Fruit fly (Drosophila melanogaster) whole organism, adult: ENCODE measurements around the gene Mp.

ENCODE experiments used
- CG11617 ChIP-seq: fragments of 200-800 bp; sonication (Bioruptor generic); optimal IDR thresholded peaks from 2 replicates; lab custom pipeline; 2017; ENCODE audit warnings: mild to moderate bottlenecking, missing biosample characterization, missing genetic modification reagents, missing genetic modification characterization
- CG1620 ChIP-seq: fragments of 200-800 bp; sonication (Bioruptor generic); optimal IDR thresholded peaks from 2 replicates; lab custom pipeline; 2016; ENCODE audit warnings: missing biosample characterization, missing genetic modification characterization
- CG33017 ChIP-seq: fragments of 200-800 bp; sonication (Bioruptor generic); optimal IDR thresholded peaks from 2 replicates; lab custom pipeline; 2018; ENCODE audit warnings: missing biosample characterization, mild to moderate bottlenecking, missing genetic modification characterization, moderate library complexity
- CG7045 ChIP-seq: fragments of 200-800 bp; sonication (Bioruptor generic); optimal IDR thresholded peaks from 2 replicates; lab custom pipeline; 2017; ENCODE audit warnings: missing biosample characterization, mild to moderate bottlenecking, missing genetic modification characterization
- CG7101 ChIP-seq: fragments of 200-800 bp; sonication (Bioruptor generic); optimal IDR thresholded peaks from 2 replicates; lab custom pipeline; 2018; ENCODE audit warnings: missing biosample characterization, mild to moderate bottlenecking, missing genetic modification characterization, moderate library complexity
- Clk ChIP-seq: fragments of 200-800 bp; sonication (Bioruptor generic); optimal IDR thresholded peaks from 2 replicates; lab custom pipeline; 2017; ENCODE audit warnings: missing biosample characterization, missing genetic modification characterization
- Crg-1 ChIP-seq: fragments of 200-800 bp; sonication (Bioruptor generic); optimal IDR thresholded peaks from 2 replicates; lab custom pipeline; 2016; ENCODE audit warnings: missing biosample characterization, missing genetic modification characterization
- Mnt ChIP-seq: fragments of 200-800 bp; sonication (Bioruptor generic); optimal IDR thresholded peaks from 2 replicates; lab custom pipeline; 2016; ENCODE audit warnings: missing biosample characterization, mild to moderate bottlenecking, missing genetic modification characterization
- bab1 ChIP-seq: fragments of 200-800 bp; sonication (Bioruptor generic); optimal IDR thresholded peaks from 3 replicates; lab custom pipeline; 2019; ENCODE audit warnings: missing biosample characterization, mild to moderate bottlenecking, missing genetic modification characterization, moderate library complexity
- cic ChIP-seq: fragments of 200-800 bp; sonication (Bioruptor generic); optimal IDR thresholded peaks from 2 replicates; lab custom pipeline; 2017; ENCODE audit warnings: missing biosample characterization, mild to moderate bottlenecking, missing genetic modification characterization, moderate library complexity
- cnc ChIP-seq, 2 experiments: fragments of >200 bp; optimal IDR thresholded peaks; 2 replicates each; lab custom pipeline; 2017
- ovo ChIP-seq: fragments of 200-800 bp; sonication (Bioruptor generic); optimal IDR thresholded peaks from 2 replicates; lab custom pipeline; 2016; ENCODE audit warnings: missing biosample characterization, missing genetic modification characterization
- tj ChIP-seq: fragments of 200-800 bp; sonication (Bioruptor generic); optimal IDR thresholded peaks from 3 replicates; lab custom pipeline; 2017; ENCODE audit warnings: missing biosample characterization, mild to moderate bottlenecking, missing genetic modification characterization, moderate library complexity

DNA sequence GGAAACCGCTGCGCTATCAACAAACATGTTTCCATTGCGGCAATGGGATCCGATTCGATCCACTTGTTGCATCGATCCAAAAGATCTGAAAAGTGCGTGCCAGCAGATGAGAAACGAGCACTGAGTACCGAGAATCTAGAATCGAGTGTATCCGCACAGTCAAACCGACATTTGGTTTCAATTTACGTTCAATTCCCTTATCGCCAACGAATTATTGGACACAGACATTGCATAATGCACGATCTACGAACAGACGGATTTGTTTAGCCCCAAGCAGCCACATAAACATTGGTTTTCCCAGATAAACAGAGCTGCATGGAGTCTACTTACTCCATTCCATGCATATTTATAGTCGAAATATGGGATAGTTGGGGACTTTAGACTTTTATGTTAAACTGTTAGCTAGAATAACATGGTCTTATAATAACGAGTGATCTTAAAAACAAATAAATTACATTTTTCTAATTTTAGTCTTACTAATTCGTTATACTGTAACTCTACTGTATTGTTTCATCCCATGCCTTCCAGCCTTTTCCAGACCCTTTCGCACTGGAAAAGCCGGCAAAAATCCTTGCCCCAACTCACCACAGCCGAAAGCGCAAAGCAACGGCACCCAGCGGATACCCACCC, 19.8 kb upstream of the Mp start:
- no peak for TF ChIP-seq CG7045 (GFP tag; lab: Kevin White, UChicago)
- no peak for TF ChIP-seq cnc (optimal IDR thresholded peaks at IDR 0.05; lab: Kevin White, UChicago)
- TF ChIP-seq Clk (GFP tag; lab: Kevin White, UChicago) = no peak
- no peak for TF ChIP-seq cic (GFP tag; lab: Kevin White, UChicago)
- no peak for TF ChIP-seq bab1 (GFP tag; lab: Kevin White, UChicago)
- TF ChIP-seq tj (GFP tag; lab: Kevin White, UChicago) = no peak
- TF ChIP-seq ovo (GFP tag; lab: Kevin White, UChicago) = no peak
- no peak for TF ChIP-seq Crg-1
- no peak for TF ChIP-seq Mnt (GFP tag; lab: Kevin White, UChicago)
- TF ChIP-seq CG11617 (GFP tag; lab: Kevin White, UChicago) = no peak
- TF ChIP-seq CG1620 (GFP tag; lab: Kevin White, UChicago) = no peak
- no peak for TF ChIP-seq CG33017 (tag; lab: Kevin White, UChicago)
- no peak for TF ChIP-seq CG7101 (tag; lab: Kevin White, UChicago)
